Worm (Caenorhabditis elegans): ENCODE measurements around the gene F09F9.2.

DNA sequence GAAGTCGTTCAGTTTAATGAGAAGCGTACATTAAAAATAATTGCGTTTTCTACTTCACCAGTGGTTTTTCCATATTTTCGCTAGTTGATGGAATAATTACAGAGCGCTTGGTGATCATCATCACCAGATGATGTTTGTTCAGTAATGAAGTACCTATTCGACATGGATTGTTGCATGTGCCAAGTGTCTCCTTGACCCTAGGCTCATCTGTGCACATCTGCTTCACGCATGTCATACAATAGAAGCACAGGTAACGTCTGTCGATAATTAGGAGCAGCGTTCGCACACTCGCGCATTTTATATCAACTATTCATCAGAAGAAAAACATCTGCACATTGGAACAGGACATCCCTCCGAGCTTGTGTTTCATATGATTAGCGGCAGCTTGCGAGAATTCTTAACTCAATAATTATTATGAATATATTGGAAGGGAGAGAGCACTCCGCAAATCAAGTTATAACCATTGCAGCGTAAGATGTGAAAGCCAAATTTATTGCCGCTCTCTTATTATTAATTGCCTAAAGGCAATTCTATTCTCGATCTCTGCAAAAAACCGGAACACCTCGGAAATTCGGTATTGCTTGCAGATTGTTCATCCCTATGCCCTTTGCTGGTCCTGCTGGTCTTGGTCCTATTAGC is 14.0 kb upstream of the F09F9.2 start:
- no peak for TF ChIP-seq nhr-11 (tag; optimal IDR thresholded peaks at IDR 0.05)
- no peak for TF ChIP-seq mdl-1 (tag; optimal IDR thresholded peaks at IDR 0.05)
- no peak for TF ChIP-seq lin-13 (GFP tag; optimal IDR thresholded peaks at IDR 0.05)
- no peak for TF ChIP-seq sma-3 (GFP tag; optimal IDR thresholded peaks at IDR 0.05)
- TF ChIP-seq mab-5 (tag; optimal IDR thresholded peaks at IDR 0.05) = no peak
- TF ChIP-seq unc-39 (tag; optimal IDR thresholded peaks at IDR 0.05) = no peak
- no peak for TF ChIP-seq unc-62 (GFP tag; optimal IDR thresholded peaks at IDR 0.05)
- no peak for TF ChIP-seq ceh-16 (tag; optimal IDR thresholded peaks at IDR 0.05)
- TF ChIP-seq crh-2 (tag; optimal IDR thresholded peaks at IDR 0.05) = no peak

Data from whole organism, L2 larva.